Fruit fly (Drosophila melanogaster) whole organism, prepupa: ENCODE results near the gene CG45066.
A peak's percentile ranks its signal among the peaks of the same experiment; 100 is the strongest.

Source experiments
- CG10631 ChIP-seq: fragments of 200-800 bp; sonication (Bioruptor generic); optimal IDR thresholded peaks from 2 replicates; lab custom pipeline; 2016; ENCODE audit warnings: missing biosample characterization, missing genetic modification characterization
- CG10669 ChIP-seq: fragments of 200-800 bp; sonication (Bioruptor generic); optimal IDR thresholded peaks from 3 replicates; lab custom pipeline; 2018; ENCODE audit warnings: missing biosample characterization, mild to moderate bottlenecking, missing genetic modification characterization, moderate library complexity
- CG11294 ChIP-seq: fragments of 200-800 bp; sonication (Bioruptor generic); IDR thresholded peaks from 2 replicates; pipeline ENCODE4 v1.3.6; 2022; ENCODE audit warnings: missing biosample characterization, missing genetic modification characterization
- CG11762 ChIP-seq: fragments of 200-800 bp; sonication (Bioruptor generic); optimal IDR thresholded peaks from 3 replicates; lab custom pipeline; 2016; ENCODE audit warnings: missing biosample characterization, missing genetic modification characterization; ENCODE audit not compliant: insufficient read depth
- CG11902 ChIP-seq: fragments of 200-800 bp; sonication (Bioruptor generic); optimal IDR thresholded peaks from 3 replicates; lab custom pipeline; 2016; ENCODE audit warnings: missing biosample characterization, missing genetic modification characterization
- CG15336 ChIP-seq: fragments of 200-800 bp; sonication (Bioruptor generic); IDR thresholded peaks from 2 replicates; pipeline ENCODE4 v1.3.6; 2022; ENCODE audit warnings: missing biosample characterization, missing genetic modification characterization
- CG16779 ChIP-seq: fragments of 200-800 bp; sonication (Bioruptor generic); optimal IDR thresholded peaks from 3 replicates; lab custom pipeline; 2017; ENCODE audit warnings: missing biosample characterization, mild to moderate bottlenecking, missing genetic modification characterization
- CG31627 ChIP-seq: fragments of 200-800 bp; sonication (Bioruptor generic); optimal IDR thresholded peaks from 3 replicates; lab custom pipeline; 2016; ENCODE audit warnings: missing biosample characterization, missing genetic modification characterization
- CG32006 ChIP-seq: fragments of 200-800 bp; sonication (Bioruptor generic); optimal IDR thresholded peaks from 3 replicates; lab custom pipeline; 2017; ENCODE audit warnings: missing biosample characterization, mild to moderate bottlenecking, missing genetic modification characterization
- CG34406 ChIP-seq: fragments of 200-800 bp; sonication (Bioruptor generic); optimal IDR thresholded peaks from 3 replicates; lab custom pipeline; 2016; ENCODE audit warnings: missing biosample characterization, missing genetic modification characterization
- CG3919 ChIP-seq: fragments of 200-800 bp; sonication (Bioruptor generic); optimal IDR thresholded peaks from 3 replicates; lab custom pipeline; 2016; ENCODE audit warnings: missing biosample characterization, missing genetic modification characterization
- CG4318 ChIP-seq: fragments of 200-800 bp; sonication (Bioruptor generic); optimal IDR thresholded peaks from 3 replicates; lab custom pipeline; 2017; ENCODE audit warnings: missing biosample characterization, mild to moderate bottlenecking, missing genetic modification characterization
- CG6163 ChIP-seq: fragments of 200-800 bp; sonication (Bioruptor generic); IDR thresholded peaks from 3 replicates; pipeline ENCODE4 v1.3.6; 2022; ENCODE audit warnings: missing biosample characterization, missing genetic modification characterization
- CG6792 ChIP-seq: fragments of 200-800 bp; sonication (Bioruptor generic); optimal IDR thresholded peaks from 3 replicates; lab custom pipeline; 2016; ENCODE audit warnings: missing biosample characterization, missing genetic modification characterization
- CG6808 ChIP-seq: fragments of 200-800 bp; sonication (Bioruptor generic); optimal IDR thresholded peaks from 3 replicates; lab custom pipeline; 2017; ENCODE audit warnings: missing biosample characterization, missing genetic modification characterization, mild to moderate bottlenecking, moderate library complexity, missing genetic modification reagents
- CG6854 ChIP-seq: fragments of 200-800 bp; sonication (Bioruptor generic); optimal IDR thresholded peaks from 2 replicates; lab custom pipeline; 2017; ENCODE audit warnings: missing biosample characterization, mild to moderate bottlenecking, missing genetic modification characterization
- CG8119 ChIP-seq: fragments of 200-800 bp; sonication (Bioruptor generic); IDR thresholded peaks from 3 replicates; pipeline ENCODE4 v1.3.6; 2022; ENCODE audit warnings: missing biosample characterization, missing genetic modification characterization
- CG8319 ChIP-seq: fragments of 200-800 bp; sonication (Bioruptor generic); optimal IDR thresholded peaks from 3 replicates; lab custom pipeline; 2016; ENCODE audit warnings: missing biosample characterization, missing genetic modification characterization
- CG9139 ChIP-seq: fragments of 200-800 bp; sonication (Bioruptor generic); optimal IDR thresholded peaks from 3 replicates; lab custom pipeline; 2017; ENCODE audit warnings: missing biosample characterization, mild to moderate bottlenecking, missing genetic modification characterization
- Eip75B ChIP-seq: fragments of 200-800 bp; sonication (Bioruptor generic); optimal IDR thresholded peaks from 3 replicates; lab custom pipeline; 2016; ENCODE audit warnings: missing biosample characterization, missing genetic modification characterization
- Eip93F ChIP-seq: fragments of 200-800 bp; sonication (Bioruptor generic); optimal IDR thresholded peaks from 2 replicates; lab custom pipeline; 2016; ENCODE audit warnings: missing biosample characterization, mild to moderate bottlenecking, missing genetic modification characterization
- Ets21C ChIP-seq: fragments of 200-800 bp; sonication (Bioruptor generic); optimal IDR thresholded peaks from 3 replicates; lab custom pipeline; 2016; ENCODE audit warnings: missing biosample characterization, missing genetic modification characterization
- Ets96B ChIP-seq: fragments of 200-800 bp; optimal IDR thresholded peaks from 2 replicates; lab custom pipeline; 2019; ENCODE audit warnings: missing biosample characterization, mild to moderate bottlenecking, missing genetic modification characterization, moderate library complexity
- Gug ChIP-seq: fragments of 200-800 bp; sonication (Bioruptor generic); IDR thresholded peaks from 2 replicates; pipeline ENCODE4 v1.3.6; 2022; ENCODE audit warnings: missing biosample characterization, missing genetic modification characterization
- Hr38 ChIP-seq: sonication (Bioruptor generic); optimal IDR thresholded peaks from 2 replicates; lab custom pipeline; 2016; ENCODE audit warnings: missing biosample characterization, missing genetic modification characterization
- Lpt ChIP-seq: fragments of 200-800 bp; sonication (Bioruptor generic); optimal IDR thresholded peaks from 3 replicates; lab custom pipeline; 2016; ENCODE audit warnings: missing biosample characterization, missing genetic modification characterization
- OdsH ChIP-seq: fragments of 200-800 bp; sonication (Bioruptor generic); optimal IDR thresholded peaks from 3 replicates; lab custom pipeline; 2016; ENCODE audit warnings: missing biosample characterization, missing genetic modification characterization
- Smox ChIP-seq: fragments of 200-800 bp; sonication (Bioruptor generic); optimal IDR thresholded peaks from 3 replicates; lab custom pipeline; 2016; ENCODE audit warnings: missing biosample characterization, missing genetic modification characterization
- Sox102F ChIP-seq: fragments of 200-800 bp; sonication (Bioruptor generic); optimal IDR thresholded peaks from 2 replicates; lab custom pipeline; 2016; ENCODE audit warnings: missing biosample characterization, mild to moderate bottlenecking, missing genetic modification characterization
- Sox14 ChIP-seq: fragments of 200-800 bp; sonication (Bioruptor generic); optimal IDR thresholded peaks from 3 replicates; lab custom pipeline; 2016; ENCODE audit warnings: missing biosample characterization, missing genetic modification characterization
- Sox15 ChIP-seq: fragments of 200-800 bp; sonication (Bioruptor generic); optimal IDR thresholded peaks from 3 replicates; lab custom pipeline; 2016; ENCODE audit warnings: missing biosample characterization, missing genetic modification characterization
- achi ChIP-seq: fragments of 200-800 bp; sonication (Bioruptor generic); optimal IDR thresholded peaks from 3 replicates; lab custom pipeline; 2016; ENCODE audit warnings: missing biosample characterization, missing genetic modification characterization
- acj6 ChIP-seq: fragments of 200-800 bp; sonication (Bioruptor generic); optimal IDR thresholded peaks from 3 replicates; lab custom pipeline; 2016; ENCODE audit warnings: missing biosample characterization, missing genetic modification characterization
- cyc ChIP-seq: fragments of 200-800 bp; sonication (Bioruptor generic); optimal IDR thresholded peaks from 3 replicates; lab custom pipeline; 2016; ENCODE audit warnings: missing biosample characterization, missing genetic modification characterization
- dsx ChIP-seq: fragments of 200-800 bp; optimal IDR thresholded peaks from 3 replicates; lab custom pipeline; 2019; ENCODE audit warnings: missing biosample characterization, mild to moderate bottlenecking, missing genetic modification characterization, moderate library complexity; ENCODE audit not compliant: poor library complexity, severe bottlenecking
- eg ChIP-seq: fragments of 200-800 bp; sonication (Bioruptor generic); IDR thresholded peaks from 3 replicates; pipeline ENCODE4 v1.3.6; 2022; ENCODE audit warnings: missing biosample characterization, missing genetic modification characterization
- esn ChIP-seq: fragments of 200-800 bp; sonication (Bioruptor generic); optimal IDR thresholded peaks from 2 replicates; lab custom pipeline; 2016; ENCODE audit warnings: missing biosample characterization, mild to moderate bottlenecking, missing genetic modification characterization, moderate library complexity
- fd85E ChIP-seq: fragments of 200-800 bp; sonication (Bioruptor generic); optimal IDR thresholded peaks from 3 replicates; lab custom pipeline; 2016; ENCODE audit warnings: missing biosample characterization, missing genetic modification characterization
- fkh ChIP-seq: fragments of 200-800 bp; sonication (Bioruptor generic); optimal IDR thresholded peaks from 3 replicates; lab custom pipeline; 2017; ENCODE audit warnings: missing biosample characterization, mild to moderate bottlenecking, missing genetic modification characterization, moderate library complexity
- net ChIP-seq: fragments of 200-800 bp; sonication (Bioruptor generic); optimal IDR thresholded peaks from 3 replicates; lab custom pipeline; 2016; ENCODE audit warnings: missing biosample characterization, missing genetic modification characterization
- pdm3 ChIP-seq: fragments of 200-800 bp; sonication (Bioruptor generic); optimal IDR thresholded peaks from 3 replicates; lab custom pipeline; 2016; ENCODE audit warnings: missing biosample characterization, missing genetic modification characterization
- salr ChIP-seq, 2 experiments: fragments of 200-800 bp; sonication (Bioruptor generic); optimal IDR thresholded peaks; 3 replicates each; lab custom pipeline; 2016 to 2018; ENCODE audit warnings: missing biosample characterization in 2 of 2, missing genetic modification characterization in 2 of 2, mild to moderate bottlenecking in 1 of 2
- spab ChIP-seq: fragments of 200-800 bp; sonication (Bioruptor generic); optimal IDR thresholded peaks from 2 replicates; lab custom pipeline; 2017; ENCODE audit warnings: missing biosample characterization, mild to moderate bottlenecking, missing genetic modification characterization, missing genetic modification reagents
- svp ChIP-seq: fragments of 200-800 bp; sonication (Bioruptor generic); peaks from one replicate; lab custom pipeline; 2016; ENCODE audit warnings: missing biosample characterization, missing genetic modification characterization
- topi ChIP-seq: fragments of 200-800 bp; sonication (Bioruptor generic); optimal IDR thresholded peaks from 3 replicates; lab custom pipeline; 2016; ENCODE audit warnings: missing biosample characterization, missing genetic modification characterization
- vri ChIP-seq: fragments of 200-800 bp; sonication (Bioruptor generic); optimal IDR thresholded peaks from 3 replicates; lab custom pipeline; 2016; ENCODE audit warnings: missing biosample characterization, mild to moderate bottlenecking, missing genetic modification characterization

CG45066 gene

DNA sequence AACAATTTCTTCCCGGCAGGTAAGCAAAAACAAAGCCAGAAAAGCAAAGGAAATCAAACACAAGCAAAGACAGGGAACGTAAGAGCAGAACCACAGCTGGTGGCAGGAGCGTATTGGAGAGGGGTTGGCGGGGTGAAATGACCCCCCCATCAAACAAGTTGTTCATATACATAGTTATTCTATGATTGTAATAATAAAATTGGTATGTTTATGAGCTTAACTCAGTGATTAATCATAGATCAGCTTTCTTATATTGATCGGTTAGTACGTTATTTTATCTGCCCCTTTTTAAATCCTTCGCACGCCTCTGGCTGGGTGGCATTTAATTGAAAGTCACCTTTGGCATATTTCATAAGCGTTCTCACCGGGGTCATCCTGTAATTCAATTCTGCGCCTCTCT lies 37.6 kb downstream of the CG45066 start (continued):
- TF ChIP-seq fd85E (GFP tag; lab: Kevin White, UChicago) (no peak), acj6 (GFP tag; lab: Kevin White, UChicago) (peak; percentile 51), fkh (no peak), Gug (no peak; the same call in 1 of the 2 replicates), Eip75B (peak; percentile 37), CG6792 (GFP tag; lab: Kevin White, UChicago) (peak; percentile 20), esn (GFP tag; lab: Kevin White, UChicago) (peak; percentile 56), Sox102F (GFP tag; lab: Kevin White, UChicago) (peak; percentile 29), CG32006 (GFP tag; lab: Kevin White, UChicago) (peak; percentile 26), Lpt (GFP tag; lab: Kevin White, UChicago) (no peak), Eip93F (GFP tag; lab: Kevin White, UChicago) (no peak), Smox (GFP tag; lab: Kevin White, UChicago) (peak; percentile 48), CG11762 (GFP tag; lab: Kevin White, UChicago) (peak; percentile 30)

DNA sequence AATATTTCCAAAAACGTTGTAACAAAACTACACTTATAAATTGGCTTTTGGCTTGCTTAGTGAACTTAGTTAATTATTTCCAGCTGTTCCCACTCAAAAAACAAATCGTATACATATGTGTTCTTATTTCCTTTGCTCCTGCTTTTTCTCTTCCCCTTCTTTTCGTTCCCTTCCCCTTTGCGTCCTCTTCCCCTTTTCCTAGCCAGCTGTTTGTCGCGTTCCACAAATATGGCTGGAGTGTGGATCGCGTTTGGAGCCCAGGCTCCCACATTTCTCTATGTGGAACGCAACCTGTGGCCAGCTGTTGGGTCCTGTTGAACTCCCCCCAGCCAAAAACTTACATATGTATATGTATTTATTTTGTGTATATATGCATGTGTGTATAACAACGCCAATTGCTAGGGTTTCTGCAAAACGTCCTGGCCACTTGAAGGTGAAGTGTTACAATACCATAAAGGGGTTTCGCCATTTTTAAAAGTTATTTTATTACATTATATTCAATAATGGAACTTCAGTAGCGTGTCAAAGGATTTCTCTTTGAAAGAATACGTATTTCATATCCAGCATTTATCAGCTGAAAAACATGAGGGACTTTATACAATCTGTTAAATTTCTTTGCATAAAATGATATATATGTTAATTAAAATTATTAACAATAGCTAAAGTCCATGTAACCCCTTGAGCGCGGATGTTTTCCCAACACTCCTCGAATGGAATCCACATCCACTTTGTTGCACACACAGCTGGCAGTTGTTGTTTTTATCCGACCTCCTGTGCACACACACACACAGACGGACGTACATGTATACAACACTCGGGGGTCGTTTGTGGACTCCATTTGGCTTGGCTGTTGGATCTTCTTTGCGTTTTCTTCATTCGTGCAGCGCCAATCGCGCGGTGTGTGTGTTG lies 39.1 kb downstream of the CG45066 start:
- peak; percentile 28 for TF ChIP-seq CG3919 (GFP tag; lab: Kevin White, UChicago)
- no peak for TF ChIP-seq CG11902 (GFP tag; lab: Kevin White, UChicago)
- no peak for TF ChIP-seq Hr38 (GFP tag; lab: Kevin White, UChicago)
- TF ChIP-seq spab (GFP tag; lab: Kevin White, UChicago): peak; percentile 7
- peak; percentile 24 for TF ChIP-seq achi (GFP tag; lab: Kevin White, UChicago)
- TF ChIP-seq CG10669 (GFP tag; lab: Kevin White, UChicago): peak; percentile 5
- no peak for TF ChIP-seq Sox15 (GFP tag; lab: Kevin White, UChicago)
- TF ChIP-seq Smox (GFP tag; lab: Kevin White, UChicago): peak; percentile 40
- peak; percentile 22 for TF ChIP-seq CG34406 (GFP tag; lab: Kevin White, UChicago)
- no peak for TF ChIP-seq Ets21C (GFP tag; lab: Kevin White, UChicago)
- TF ChIP-seq Sox14 (GFP tag; lab: Kevin White, UChicago): peak; percentile 12
- TF ChIP-seq net: peak; percentile 18
- no peak for TF ChIP-seq Gug
- no peak for TF ChIP-seq eg (GFP tag; lab: Robert Waterston, UW)
- TF ChIP-seq salr (GFP tag; optimal IDR thresholded peaks at IDR 0.05; lab: Kevin White, UChicago): peak; percentile 8 to 18
- no peak for TF ChIP-seq Lpt (GFP tag; lab: Kevin White, UChicago)
- TF ChIP-seq CG32006 (GFP tag; lab: Kevin White, UChicago): peak; percentile 50
- no peak for TF ChIP-seq CG15336
- no peak for TF ChIP-seq Eip75B
- peak; percentile 54; the same call in 2 of the 3 replicates for TF ChIP-seq CG8119
- TF ChIP-seq CG8319 (GFP tag; lab: Kevin White, UChicago): no peak
- no peak for TF ChIP-seq fd85E (GFP tag; lab: Kevin White, UChicago)
- peak; percentile 43 for TF ChIP-seq OdsH (GFP tag; lab: Kevin White, UChicago)
- peak; percentile 33 for TF ChIP-seq Sox102F (GFP tag; lab: Kevin White, UChicago)
- peak; percentile 90 for TF ChIP-seq dsx (GFP tag; lab: Kevin White, UChicago)
- TF ChIP-seq fkh: no peak
- no peak for TF ChIP-seq CG9139 (GFP tag; lab: Kevin White, UChicago)
- TF ChIP-seq CG11294 (GFP tag; lab: Robert Waterston, UW): no peak
- peak; percentile 58 for TF ChIP-seq svp (GFP tag; lab: Kevin White, UChicago)
- TF ChIP-seq acj6 (GFP tag; lab: Kevin White, UChicago): peak; percentile 41
- peak; percentile 18 for TF ChIP-seq CG6792 (GFP tag; lab: Kevin White, UChicago)
- no peak for TF ChIP-seq cyc (GFP tag; lab: Kevin White, UChicago)
- peak; percentile 41 for TF ChIP-seq Ets96B (tag; lab: Kevin White, UChicago)
- peak; percentile 31 for TF ChIP-seq pdm3 (GFP tag; lab: Kevin White, UChicago)
- no peak for TF ChIP-seq CG31627 (GFP tag; lab: Kevin White, UChicago)
- no peak for TF ChIP-seq CG6808 (GFP tag; lab: Kevin White, UChicago)
- peak; percentile 43 for TF ChIP-seq CG10631 (GFP tag; lab: Kevin White, UChicago)
- no peak for TF ChIP-seq vri
- TF ChIP-seq CG6163: peak; percentile 35; the same call in 1 of the 3 replicates
- peak; percentile 25 for TF ChIP-seq CG4318 (GFP tag; lab: Kevin White, UChicago)
- TF ChIP-seq esn (GFP tag; lab: Kevin White, UChicago): peak; percentile 18
- TF ChIP-seq topi (GFP tag; lab: Kevin White, UChicago): no peak
- TF ChIP-seq CG6854 (GFP tag; lab: Kevin White, UChicago): peak; percentile 14
- TF ChIP-seq CG16779 (tag; lab: Kevin White, UChicago): peak; percentile 9
